Worm (Caenorhabditis elegans) whole organism, mixed stage, embryonic: Measurements from ENCODE around the gene srh-207.

Source experiments
- elt-3 ChIP-seq: fragments of 150-350 bp; optimal IDR thresholded peaks from 2 replicates; lab custom pipeline; 2014; ENCODE audit warnings: missing biosample characterization, missing genetic modification characterization
- hlh-1 ChIP-seq: fragments of 150-350 bp; optimal IDR thresholded peaks from 2 replicates; lab custom pipeline; 2014; ENCODE audit warnings: missing biosample characterization, missing genetic modification reagents, missing genetic modification characterization
- lsy-2 ChIP-seq: fragments of 150-350 bp; optimal IDR thresholded peaks from 2 replicates; lab custom pipeline; 2014; ENCODE audit warnings: missing biosample characterization, missing genetic modification characterization
- sem-2 ChIP-seq: fragments of 200-800 bp; sonication (Bioruptor generic); optimal IDR thresholded peaks from 2 replicates; lab custom pipeline; 2018; ENCODE audit warnings: mild to moderate bottlenecking, missing genetic modification characterization, missing compliant biosample characterization
- sptf-1 ChIP-seq: sonication (generic microtip); optimal IDR thresholded peaks from 2 replicates; lab custom pipeline; 2017; ENCODE audit warnings: mild to moderate bottlenecking, missing genetic modification characterization, moderate library complexity, missing compliant biosample characterization
- unc-62 ChIP-seq: fragments of 150-350 bp; optimal IDR thresholded peaks from 2 replicates; lab custom pipeline; 2014; ENCODE audit warnings: missing biosample characterization, missing genetic modification reagents, missing genetic modification characterization

DNA sequence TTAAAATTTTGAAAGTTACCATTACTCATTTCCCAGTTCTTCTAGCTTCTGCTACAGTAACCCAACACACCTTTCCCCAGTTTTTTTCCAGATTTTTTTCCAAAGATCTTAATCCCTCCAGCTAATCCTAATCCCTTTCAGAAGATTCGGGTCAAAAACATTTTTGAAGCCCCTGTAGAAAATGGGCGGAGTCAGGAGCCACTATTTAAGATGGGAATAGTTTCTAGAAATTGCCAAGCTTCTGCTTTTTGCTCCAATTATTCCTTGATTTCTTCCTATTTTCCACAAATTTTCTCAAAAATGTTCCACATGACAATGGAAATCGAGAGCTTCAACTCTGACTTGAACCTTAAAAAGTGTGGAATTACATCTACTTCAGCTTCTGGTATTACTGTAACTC lies 45.5 kb downstream of the srh-207 start, which contains the start of gene C08E8.9:
- TF ChIP-seq unc-62 (no peak), sptf-1 (tag; lab: Kevin White, UChicago) (no peak), elt-3 (tag; lab: Kevin White, UChicago) (no peak), lsy-2 (tag; lab: Kevin White, UChicago) (no peak), hlh-1 (tag; lab: Kevin White, UChicago) (no peak), sem-2 (no peak)
